Worm (Caenorhabditis elegans) whole organism, mixed stage, embryonic: ENCODE results near the gene elt-1.

ENCODE experiments used
- M03D4.4 ChIP-seq: sonication (generic microtip); optimal IDR thresholded peaks from 2 replicates; lab custom pipeline; 2017; ENCODE audit warnings: mild to moderate bottlenecking, missing genetic modification characterization, missing compliant biosample characterization
- ceh-39 ChIP-seq: fragments of 150-350 bp; optimal IDR thresholded peaks from 2 replicates; lab custom pipeline; 2014; ENCODE audit warnings: missing biosample characterization, missing genetic modification characterization
- ceh-43 ChIP-seq: fragments of 200-800 bp; sonication (Bioruptor generic); optimal IDR thresholded peaks from 2 replicates; lab custom pipeline; 2018; ENCODE audit warnings: mild to moderate bottlenecking, missing genetic modification characterization, moderate library complexity, missing compliant biosample characterization
- ces-1 ChIP-seq: fragments of 150-350 bp; optimal IDR thresholded peaks from 2 replicates; lab custom pipeline; 2014; ENCODE audit warnings: missing biosample characterization, missing genetic modification reagents, missing genetic modification characterization
- drap-1 ChIP-seq: fragments of 200-800 bp; sonication (Bioruptor generic); optimal IDR thresholded peaks from 3 replicates; lab custom pipeline; 2018; ENCODE audit warnings: mild to moderate bottlenecking, missing genetic modification characterization, missing compliant biosample characterization
- elt-3 ChIP-seq: fragments of 150-350 bp; optimal IDR thresholded peaks from 2 replicates; lab custom pipeline; 2014; ENCODE audit warnings: missing biosample characterization, missing genetic modification characterization
- flh-1 ChIP-seq: fragments of 200-800 bp; sonication (Bioruptor generic); optimal IDR thresholded peaks from 2 replicates; lab custom pipeline; 2018; ENCODE audit warnings: mild to moderate bottlenecking, missing genetic modification characterization, moderate library complexity, missing compliant biosample characterization
- ham-2 ChIP-seq: fragments of 200-800 bp; sonication (Bioruptor generic); optimal IDR thresholded peaks from 2 replicates; lab custom pipeline; 2018; ENCODE audit warnings: mild to moderate bottlenecking, missing genetic modification characterization, missing compliant biosample characterization
- hlh-1 ChIP-seq: fragments of 150-350 bp; optimal IDR thresholded peaks from 2 replicates; lab custom pipeline; 2014; ENCODE audit warnings: missing biosample characterization, missing genetic modification reagents, missing genetic modification characterization
- lin-13 ChIP-seq: fragments of 150-350 bp; optimal IDR thresholded peaks from 2 replicates; lab custom pipeline; 2014; ENCODE audit warnings: missing biosample characterization, missing genetic modification characterization
- lin-32 ChIP-seq: fragments of 200-800 bp; sonication (Bioruptor generic); optimal IDR thresholded peaks from 2 replicates; lab custom pipeline; 2018; ENCODE audit warnings: mild to moderate bottlenecking, missing genetic modification characterization, missing compliant biosample characterization
- lsy-2 ChIP-seq: fragments of 150-350 bp; optimal IDR thresholded peaks from 2 replicates; lab custom pipeline; 2014; ENCODE audit warnings: missing biosample characterization, missing genetic modification characterization
- mab-5 ChIP-seq: fragments of 150-350 bp; optimal IDR thresholded peaks from 2 replicates; lab custom pipeline; 2014; ENCODE audit warnings: missing biosample characterization, missing genetic modification characterization
- mep-1 ChIP-seq: fragments of 150-350 bp; optimal IDR thresholded peaks from 2 replicates; lab custom pipeline; 2017; ENCODE audit warnings: missing biosample characterization, missing genetic modification reagents, missing genetic modification characterization, inconsistent platforms
- mls-2 ChIP-seq: sonication (generic microtip); optimal IDR thresholded peaks from 2 replicates; lab custom pipeline; 2016; ENCODE audit warnings: mild to moderate bottlenecking, missing genetic modification characterization, moderate library complexity, missing compliant biosample characterization
- nhr-12 ChIP-seq: fragments of 150-350 bp; optimal IDR thresholded peaks from 2 replicates; lab custom pipeline; 2014; ENCODE audit warnings: missing biosample characterization, missing genetic modification characterization
- nhr-2 ChIP-seq: fragments of 150-350 bp; optimal IDR thresholded peaks from 2 replicates; lab custom pipeline; 2014; ENCODE audit warnings: missing biosample characterization, missing genetic modification characterization
- nhr-28 ChIP-seq: fragments of 150-350 bp; optimal IDR thresholded peaks from 2 replicates; lab custom pipeline; 2014; ENCODE audit warnings: missing biosample characterization, missing genetic modification characterization
- pha-4 ChIP-seq: fragments of 150-350 bp; optimal IDR thresholded peaks from 2 replicates; lab custom pipeline; 2018; ENCODE audit warnings: missing biosample characterization, missing genetic modification reagents, missing genetic modification characterization
- sem-2 ChIP-seq: fragments of 200-800 bp; sonication (Bioruptor generic); optimal IDR thresholded peaks from 2 replicates; lab custom pipeline; 2018; ENCODE audit warnings: mild to moderate bottlenecking, missing genetic modification characterization, missing compliant biosample characterization
- sptf-1 ChIP-seq: sonication (generic microtip); optimal IDR thresholded peaks from 2 replicates; lab custom pipeline; 2017; ENCODE audit warnings: mild to moderate bottlenecking, missing genetic modification characterization, moderate library complexity, missing compliant biosample characterization
- tbx-8 ChIP-seq: fragments of 200-800 bp; sonication (Bioruptor generic); optimal IDR thresholded peaks from 2 replicates; lab custom pipeline; 2018; ENCODE audit warnings: mild to moderate bottlenecking, missing genetic modification characterization, moderate library complexity, missing compliant biosample characterization
- unc-120 ChIP-seq: sonication (generic microtip); optimal IDR thresholded peaks from 2 replicates; lab custom pipeline; 2017; ENCODE audit warnings: missing genetic modification characterization, missing compliant biosample characterization; ENCODE audit not compliant: poor library complexity, severe bottlenecking
- unc-39 ChIP-seq: fragments of 150-350 bp; optimal IDR thresholded peaks from 2 replicates; lab custom pipeline; 2014; ENCODE audit warnings: missing biosample characterization, missing genetic modification characterization
- ztf-11 ChIP-seq: fragments of 150-350 bp; optimal IDR thresholded peaks from 2 replicates; lab custom pipeline; 2014; ENCODE audit warnings: missing biosample characterization, missing genetic modification characterization

elt-1 gene

ce11 chrIV:9634848-9635247, 20.1 kb downstream of the elt-1 start, which contains the start of gene mca-1:
mca-1 (minus strand) TSS chrIV:9634948.
- no peak for TF ChIP-seq drap-1 (GFP tag; lab: Kevin White, UChicago)
- no peak for TF ChIP-seq nhr-12 (tag; lab: Kevin White, UChicago)
- TF ChIP-seq M03D4.4 (tag; lab: Kevin White, UChicago): no peak

- TF ChIP-seq mab-5 (tag; lab: Kevin White, UChicago) (no peak), ham-2 (GFP tag; lab: Kevin White, UChicago) (peak; percentile 26), ztf-11 (tag; lab: Kevin White, UChicago) (no peak), elt-3 (tag; lab: Kevin White, UChicago) (no peak), ces-1 (GFP tag; lab: Kevin White, UChicago) (peak; percentile 26), hlh-1 (no peak)
- TF ChIP-seq, all 35 proteins: peak for 2
Observed at ce11 chrIV:9641925-9642324, 27.1 kb downstream of the elt-1 start, which contains the start of gene del-2. del-2 (minus strand) TSS chrIV:9642025.

ce11 chrIV:9643188-9643587, 28.4 kb downstream of the elt-1 start, which contains the start of gene degl-2:
degl-2 (plus strand) TSS chrIV:9643488.
- TF ChIP-seq ztf-11 (tag; lab: Kevin White, UChicago) (no peak), unc-39 (tag; lab: Kevin White, UChicago) (no peak), hlh-1 (no peak), unc-120 (no peak), nhr-2 (no peak), ceh-43 (GFP tag; lab: Kevin White, UChicago) (no peak), mls-2 (no peak)

ce11 chrIV:9647789-9648361, 33.1 kb downstream of the elt-1 start, which contains the start of gene amph-1:
amph-1 (minus strand) TSS chrIV:9647873.
- TF ChIP-seq drap-1 (GFP tag; lab: Kevin White, UChicago) (no peak), pha-4 (tag; lab: Kevin White, UChicago) (no peak), elt-3 (tag; lab: Kevin White, UChicago) (no peak), flh-1 (GFP tag; lab: Kevin White, UChicago) (no peak), sem-2 (GFP tag; lab: Kevin White, UChicago) (no peak), ceh-43 (GFP tag; lab: Kevin White, UChicago) (no peak), M03D4.4 (tag; lab: Kevin White, UChicago) (no peak), ham-2 (GFP tag; lab: Kevin White, UChicago) (no peak)

- TF ChIP-seq ceh-43 (GFP tag; lab: Kevin White, UChicago) (no peak), tbx-8 (no peak)
Observed at ce11 chrIV:9648682-9649081, 33.9 kb downstream of the elt-1 start, which contains the start of gene srm-3. srm-3 (plus strand) TSS chrIV:9648982.

ce11 chrIV:9651234-9651633, 36.4 kb downstream of the elt-1 start, which contains the start of gene chca-1:
chca-1 (plus strand) TSS chrIV:9651394.
- TF ChIP-seq sem-2 (GFP tag; lab: Kevin White, UChicago) (no peak), nhr-28 (tag; lab: Kevin White, UChicago) (no peak), lin-13 (no peak), mls-2 (no peak), tbx-8 (no peak), mep-1 (tag; lab: Kevin White, UChicago) (no peak), ham-2 (GFP tag; lab: Kevin White, UChicago) (no peak)

ce11 chrIV:9653184-9653583, 38.4 kb downstream of the elt-1 start, which contains the start of gene F58G6.3:
F58G6.3 (plus strand) TSS chrIV:9653535.
- TF ChIP-seq sem-2 (GFP tag; lab: Kevin White, UChicago): no peak
- no peak for TF ChIP-seq sptf-1 (tag; lab: Kevin White, UChicago)
- no peak for TF ChIP-seq M03D4.4 (tag; lab: Kevin White, UChicago)
- no peak for TF ChIP-seq flh-1 (GFP tag; lab: Kevin White, UChicago)
- TF ChIP-seq ham-2 (GFP tag; lab: Kevin White, UChicago): no peak
- TF ChIP-seq lin-13: no peak
- TF ChIP-seq nhr-2: no peak
- TF ChIP-seq hlh-1: no peak

ce11 chrIV:9654017-9654416, 39.2 kb downstream of the elt-1 start, which contains the start of gene F58G6.7:
F58G6.7 (plus strand) TSS chrIV:9654317.
- no peak for TF ChIP-seq sptf-1 (tag; lab: Kevin White, UChicago)
- TF ChIP-seq lsy-2 (tag; lab: Kevin White, UChicago): no peak
- no peak for TF ChIP-seq ceh-39 (tag; lab: Kevin White, UChicago)
- TF ChIP-seq lin-13: no peak
- no peak for TF ChIP-seq lin-32
- TF ChIP-seq nhr-28 (tag; lab: Kevin White, UChicago): no peak
- no peak for TF ChIP-seq unc-39 (tag; lab: Kevin White, UChicago)
- no peak for TF ChIP-seq ceh-43 (GFP tag; lab: Kevin White, UChicago)
- no peak for TF ChIP-seq hlh-1
- TF ChIP-seq tbx-8: no peak
- TF ChIP-seq, all 35 proteins: peak for 0
